Worm (Caenorhabditis elegans) whole organism, late embryonic: Measurements from ENCODE around the gene C30H6.8.
A peak's percentile ranks its signal among the peaks of the same experiment; 100 is the strongest.

Experiments used
- C08G9.2 ChIP-seq: sonication (generic microtip); optimal IDR thresholded peaks from 2 replicates; lab custom pipeline; 2016; ENCODE audit warnings: mild to moderate bottlenecking, missing genetic modification characterization, moderate library complexity, missing compliant biosample characterization
- F13H6.1 ChIP-seq: sonication (generic microtip); optimal IDR thresholded peaks from 2 replicates; lab custom pipeline; 2016; ENCODE audit warnings: missing genetic modification characterization, missing compliant biosample characterization
- T23F11.4 ChIP-seq: fragments of 200-800 bp; sonication (Bioruptor generic); optimal IDR thresholded peaks from 2 replicates; lab custom pipeline; 2018; ENCODE audit warnings: mild to moderate bottlenecking, missing genetic modification characterization, missing compliant biosample characterization
- Y22D7AL.16 ChIP-seq: sonication (generic microtip); optimal IDR thresholded peaks from 2 replicates; lab custom pipeline; 2016; ENCODE audit warnings: missing genetic modification characterization, missing compliant biosample characterization
- ahr-1 ChIP-seq: sonication (generic microtip); optimal IDR thresholded peaks from 2 replicates; lab custom pipeline; 2016; ENCODE audit warnings: missing genetic modification characterization, missing compliant biosample characterization
- ceh-14 ChIP-seq: sonication (generic microtip); optimal IDR thresholded peaks from 2 replicates; lab custom pipeline; 2016; ENCODE audit warnings: missing genotype, missing genetic modification characterization, missing compliant biosample characterization
- ceh-18 ChIP-seq: sonication (generic microtip); optimal IDR thresholded peaks from 2 replicates; lab custom pipeline; 2016; ENCODE audit warnings: missing genetic modification characterization, missing compliant biosample characterization
- ceh-2 ChIP-seq: sonication (generic microtip); optimal IDR thresholded peaks from 2 replicates; lab custom pipeline; 2016; ENCODE audit warnings: missing genotype, missing genetic modification characterization, missing compliant biosample characterization
- ceh-30 ChIP-seq: fragments of 150-350 bp; optimal IDR thresholded peaks from 2 replicates; lab custom pipeline; 2014; ENCODE audit warnings: missing biosample characterization, missing genetic modification characterization
- ceh-9 ChIP-seq: sonication (generic microtip); optimal IDR thresholded peaks from 2 replicates; lab custom pipeline; 2016; ENCODE audit warnings: mild to moderate bottlenecking, missing genetic modification characterization, inconsistent platforms, missing compliant biosample characterization
- dve-1 ChIP-seq: sonication (generic microtip); optimal IDR thresholded peaks from 2 replicates; lab custom pipeline; 2017; ENCODE audit warnings: antibody characterized with exemption, mild to moderate bottlenecking, missing genetic modification characterization, missing compliant biosample characterization
- elt-2 ChIP-seq: sonication (generic microtip); optimal IDR thresholded peaks from 2 replicates; lab custom pipeline; 2016; ENCODE audit warnings: missing genetic modification reagents, missing genetic modification characterization, missing compliant biosample characterization
- elt-4 ChIP-seq: sonication (generic microtip); optimal IDR thresholded peaks from 2 replicates; lab custom pipeline; 2016; ENCODE audit warnings: missing genetic modification characterization, missing compliant biosample characterization
- fax-1 ChIP-seq: sonication (generic microtip); optimal IDR thresholded peaks from 2 replicates; lab custom pipeline; 2016; ENCODE audit warnings: missing genotype, missing genetic modification characterization, missing compliant biosample characterization
- fkh-6 ChIP-seq: sonication (generic microtip); optimal IDR thresholded peaks from 2 replicates; lab custom pipeline; 2016; ENCODE audit warnings: missing genetic modification characterization, missing compliant biosample characterization
- hlh-30 ChIP-seq: sonication (generic microtip); optimal IDR thresholded peaks from 2 replicates; lab custom pipeline; 2017; ENCODE audit warnings: antibody characterized with exemption, missing genetic modification characterization, missing compliant biosample characterization; ENCODE audit not compliant: insufficient read depth
- hlh-6 ChIP-seq: sonication (generic microtip); optimal IDR thresholded peaks from 2 replicates; lab custom pipeline; 2016; ENCODE audit warnings: missing genotype, missing genetic modification characterization, missing compliant biosample characterization
- hlh-8 ChIP-seq: sonication (generic microtip); optimal IDR thresholded peaks from 2 replicates; lab custom pipeline; 2016; ENCODE audit warnings: missing genotype, missing genetic modification characterization, missing compliant biosample characterization
- lim-6 ChIP-seq: sonication (generic microtip); optimal IDR thresholded peaks from 2 replicates; lab custom pipeline; 2016; ENCODE audit warnings: missing genetic modification characterization, missing compliant biosample characterization
- lin-11 ChIP-seq: fragments of 200-800 bp; sonication (Bioruptor generic); optimal IDR thresholded peaks from 2 replicates; lab custom pipeline; 2018; ENCODE audit warnings: mild to moderate bottlenecking, missing genetic modification characterization, missing compliant biosample characterization
- madf-2 ChIP-seq: sonication (generic microtip); optimal IDR thresholded peaks from 2 replicates; lab custom pipeline; 2017; ENCODE audit warnings: missing genetic modification characterization, missing compliant biosample characterization
- mec-3 ChIP-seq: sonication (generic microtip); optimal IDR thresholded peaks from 2 replicates; lab custom pipeline; 2016; ENCODE audit warnings: borderline replicate concordance, missing genetic modification characterization, missing compliant biosample characterization
- nfya-1 ChIP-seq: sonication (generic microtip); optimal IDR thresholded peaks from 2 replicates; lab custom pipeline; 2017; ENCODE audit warnings: missing genetic modification characterization, mild to moderate bottlenecking, missing compliant biosample characterization, antibody characterized with exemption, moderate library complexity
- nhr-232 ChIP-seq: sonication (generic microtip); optimal IDR thresholded peaks from 2 replicates; lab custom pipeline; 2016; ENCODE audit warnings: missing genetic modification characterization, missing compliant biosample characterization
- odd-2 ChIP-seq: sonication (generic microtip); optimal IDR thresholded peaks from 2 replicates; lab custom pipeline; 2017; ENCODE audit warnings: antibody characterized with exemption, mild to moderate bottlenecking, missing genetic modification characterization, missing compliant biosample characterization
- pag-3 ChIP-seq: sonication (generic microtip); optimal IDR thresholded peaks from 2 replicates; lab custom pipeline; 2016; ENCODE audit warnings: missing compliant biosample characterization, missing genetic modification characterization, borderline replicate concordance
- pax-1 ChIP-seq: fragments of 150-350 bp; optimal IDR thresholded peaks from 2 replicates; lab custom pipeline; 2014; ENCODE audit warnings: missing biosample characterization, missing genetic modification characterization
- pha-2 ChIP-seq: sonication (generic microtip); optimal IDR thresholded peaks from 2 replicates; lab custom pipeline; 2017; ENCODE audit warnings: mild to moderate bottlenecking, missing genetic modification characterization, missing compliant biosample characterization
- ref-2 ChIP-seq: sonication (generic microtip); optimal IDR thresholded peaks from 2 replicates; lab custom pipeline; 2016; ENCODE audit warnings: missing genetic modification characterization, missing compliant biosample characterization
- sox-4 ChIP-seq: sonication (generic microtip); optimal IDR thresholded peaks from 2 replicates; lab custom pipeline; 2017; ENCODE audit warnings: mild to moderate bottlenecking, missing genetic modification characterization, inconsistent platforms, missing compliant biosample characterization
- tbx-2 ChIP-seq: sonication (generic microtip); optimal IDR thresholded peaks from 2 replicates; lab custom pipeline; 2016; ENCODE audit warnings: missing genetic modification characterization, missing compliant biosample characterization
- ttx-3 ChIP-seq: sonication (generic microtip); optimal IDR thresholded peaks from 2 replicates; lab custom pipeline; 2016; ENCODE audit warnings: missing genetic modification reagents, missing genetic modification characterization, missing compliant biosample characterization
- unc-3 ChIP-seq, 2 experiments: fragments of 200-800 bp in 1 of 2; sonication (Bioruptor generic) in 1 of 2; sonication (generic microtip) in 1 of 2; conservative IDR thresholded peaks in 1 of 2; optimal IDR thresholded peaks in 1 of 2; 2 replicates each; pipeline versions ENCODE4 v1.3.6 to Lab custom; 2016 to 2022; ENCODE audit warnings: missing compliant biosample characterization in 2 of 2, missing genetic modification characterization in 2 of 2, missing genetic modification reagents in 1 of 2
- unc-42 ChIP-seq: sonication (generic microtip); optimal IDR thresholded peaks from 2 replicates; lab custom pipeline; 2016; ENCODE audit warnings: missing genotype, missing genetic modification characterization, missing compliant biosample characterization
- zip-5 ChIP-seq: sonication (generic microtip); optimal IDR thresholded peaks from 2 replicates; lab custom pipeline; 2016; ENCODE audit warnings: missing genetic modification characterization, missing compliant biosample characterization

The C30H6.8 gene

DNA sequence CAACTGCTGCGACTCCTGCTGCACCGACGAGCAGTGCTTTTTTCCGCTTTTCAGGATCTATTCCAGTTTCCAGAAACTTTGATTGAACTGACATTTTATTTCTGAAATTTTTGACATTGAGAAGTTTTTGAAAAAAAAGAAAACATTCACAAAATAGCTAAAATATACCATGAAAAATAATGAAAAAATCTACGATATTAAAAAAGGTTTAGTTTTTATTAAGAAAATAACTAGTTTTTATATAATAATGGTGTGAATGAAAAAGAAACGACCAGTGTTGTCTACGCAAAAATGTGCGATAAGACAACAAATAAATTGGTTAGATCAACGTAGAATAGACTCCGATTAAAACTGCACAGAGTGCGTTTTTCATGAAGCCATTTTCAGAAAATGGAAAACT, 23.4 kb downstream of the C30H6.8 start, which contains the start of gene pmp-4:
Gene pmp-4 (minus strand): TSS at position 101 of the 400 bp plus-strand sequence.
- TF ChIP-seq Y22D7AL.16 (tag; lab: Kevin White, UChicago) = no peak
- TF ChIP-seq odd-2 (tag; lab: Kevin White, UChicago) = no peak
- no peak for TF ChIP-seq pha-2 (tag; lab: Kevin White, UChicago)
- TF ChIP-seq sox-4 (tag; lab: Kevin White, UChicago) = no peak
- TF ChIP-seq ref-2 (tag; lab: Kevin White, UChicago) = no peak
- TF ChIP-seq nfya-1 = no peak
- TF ChIP-seq pax-1 (tag; lab: Kevin White, UChicago) = no peak
- no peak for TF ChIP-seq ceh-14
- no peak for TF ChIP-seq zip-5 (tag; lab: Kevin White, UChicago)
- TF ChIP-seq hlh-30 = no peak
- no peak for TF ChIP-seq fax-1 (tag; lab: Kevin White, UChicago)
- TF ChIP-seq ttx-3 (tag; lab: Kevin White, UChicago) = no peak
- no peak for TF ChIP-seq unc-3 (GFP tag; conservative IDR thresholded peaks at IDR 0.05; lab: Robert Waterston, UW)
- no peak for TF ChIP-seq unc-3 (tag; optimal IDR thresholded peaks at IDR 0.05; lab: Kevin White, UChicago)
- no peak for TF ChIP-seq madf-2 (tag; lab: Kevin White, UChicago)

- TF ChIP-seq lim-6 (tag; lab: Kevin White, UChicago) = no peak
- TF ChIP-seq elt-2 = peak; percentile 82
- no peak for TF ChIP-seq ceh-2 (tag; lab: Kevin White, UChicago)
- TF ChIP-seq elt-4 (tag; lab: Kevin White, UChicago) = no peak
Measured at ce11 chrIV:17406119-17406518, 24.0 kb downstream of the C30H6.8 start.

- TF ChIP-seq lim-6 (tag; lab: Kevin White, UChicago) (no peak), hlh-8 (no peak), Y22D7AL.16 (tag; lab: Kevin White, UChicago) (no peak), lin-11 (tag; lab: Kevin White, UChicago) (no peak), pax-1 (tag; lab: Kevin White, UChicago) (no peak), hlh-30 (no peak)
Measured at ce11 chrIV:17407025-17407424, 24.9 kb downstream of the C30H6.8 start, which contains the start of gene T02D1.7. Gene T02D1.7 (minus strand): TSS chrIV:17407125.

DNA sequence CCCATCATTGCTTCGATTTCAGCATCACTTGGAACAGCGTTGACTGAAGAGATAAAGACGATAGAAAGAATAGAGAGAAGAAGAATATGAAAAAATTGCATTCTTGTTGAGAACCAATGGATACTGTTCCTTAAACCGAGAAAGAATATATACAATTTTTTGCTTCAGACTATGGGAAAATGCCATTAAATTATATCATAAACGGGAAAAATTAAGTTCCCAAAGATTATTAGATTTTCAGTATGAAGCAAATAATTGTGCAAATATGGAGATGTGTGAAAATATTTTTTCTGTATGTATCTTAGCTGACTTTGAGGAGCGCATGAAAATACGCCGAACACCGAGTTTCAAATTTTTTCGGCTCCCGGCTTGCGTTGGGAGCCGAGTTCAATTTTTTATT, 25.4 kb downstream of the C30H6.8 start, which contains the start of gene T02D1.9:
Gene T02D1.9 (minus strand): TSS at position 101 of the 400 bp plus-strand sequence.
- TF ChIP-seq nhr-232 = no peak
- TF ChIP-seq T23F11.4 (GFP tag; lab: Kevin White, UChicago) = no peak
- TF ChIP-seq hlh-6 (tag; lab: Kevin White, UChicago) = no peak
- TF ChIP-seq ahr-1 (tag; lab: Kevin White, UChicago) = no peak
- no peak for TF ChIP-seq mec-3

- TF ChIP-seq fkh-6 (tag; lab: Kevin White, UChicago) (no peak), C08G9.2 (tag; lab: Kevin White, UChicago) (no peak), hlh-6 (tag; lab: Kevin White, UChicago) (no peak), ref-2 (tag; lab: Kevin White, UChicago) (no peak), odd-2 (tag; lab: Kevin White, UChicago) (no peak), dve-1 (tag; lab: Kevin White, UChicago) (no peak), ceh-9 (tag; lab: Kevin White, UChicago) (no peak), madf-2 (tag; lab: Kevin White, UChicago) (no peak), Y22D7AL.16 (tag; lab: Kevin White, UChicago) (no peak), ttx-3 (tag; lab: Kevin White, UChicago) (no peak), pha-2 (tag; lab: Kevin White, UChicago) (no peak), ceh-30 (no peak), pag-3 (tag; lab: Kevin White, UChicago) (no peak), tbx-2 (tag; lab: Kevin White, UChicago) (no peak), F13H6.1 (tag; lab: Kevin White, UChicago) (no peak), unc-42 (tag; lab: Kevin White, UChicago) (no peak), ceh-18 (tag; lab: Kevin White, UChicago) (no peak)
- TF ChIP-seq, all 69 proteins: peak for 0
Measured at ce11 chrIV:17413343-17413742, 31.2 kb downstream of the C30H6.8 start.
